Worm (Caenorhabditis elegans) whole organism, early embryonic: ENCODE results near the gene nmad-1.

Source experiments
- aly-1 ChIP-seq: sonication (generic microtip); optimal IDR thresholded peaks from 2 replicates; lab custom pipeline; 2016; ENCODE audit warnings: missing genetic modification characterization, missing compliant biosample characterization
- ama-1 ChIP-seq: fragments of 150-350 bp; optimal IDR thresholded peaks from 2 replicates; lab custom pipeline; 2014
- flt-1 ChIP-seq: fragments of 200-800 bp; sonication (Bioruptor generic); IDR thresholded peaks from 2 replicates; pipeline ENCODE4 v1.3.6; 2022; ENCODE audit warnings: missing genetic modification characterization, missing compliant biosample characterization
- hmg-4 ChIP-seq: fragments of 200-800 bp; sonication (Bioruptor generic); optimal IDR thresholded peaks from 2 replicates; lab custom pipeline; 2018; ENCODE audit warnings: mild to moderate bottlenecking, missing genetic modification characterization, missing compliant biosample characterization
- tbx-11 ChIP-seq: fragments of 200-800 bp; sonication (Bioruptor generic); IDR thresholded peaks from 2 replicates; pipeline ENCODE4 v1.3.6; 2022; ENCODE audit warnings: missing genetic modification characterization, missing compliant biosample characterization
- tra-4 ChIP-seq: sonication (generic microtip); optimal IDR thresholded peaks from 2 replicates; lab custom pipeline; 2017; ENCODE audit warnings: missing genetic modification characterization, missing compliant biosample characterization

- TF ChIP-seq tbx-11 (GFP tag; lab: Robert Waterston, UW) (no peak), hmg-4 (GFP tag; lab: Kevin White, UChicago) (no peak), ama-1 (no peak), flt-1 (no peak), tra-4 (tag; lab: Kevin White, UChicago) (no peak), aly-1 (tag; lab: Kevin White, UChicago) (no peak)
These were observed 10.9 kb downstream of the nmad-1 start, which contains the start of gene D1044.1 for ce11 chrIII:5543727-5544345.
